Fruit fly (Drosophila melanogaster) whole organism, embryonic: ENCODE measurements around the gene CG7653.

Experiments
- Antp ChIP-seq: fragments of 200-800 bp; sonication (Bioruptor generic); optimal IDR thresholded peaks from 3 replicates; lab custom pipeline; 2016; ENCODE audit warnings: missing biosample characterization, missing genetic modification characterization
- CG10267 ChIP-seq: fragments of 200-800 bp; sonication (Bioruptor generic); optimal IDR thresholded peaks from 2 replicates; lab custom pipeline; 2018; ENCODE audit warnings: missing biosample characterization, mild to moderate bottlenecking, missing genetic modification characterization, moderate library complexity
- CG10366 ChIP-seq: fragments of 200-800 bp; sonication (Bioruptor generic); IDR thresholded peaks from 2 replicates; pipeline ENCODE4 v1.3.6; 2022; ENCODE audit warnings: missing biosample characterization, missing genetic modification characterization
- CG11093 ChIP-seq: fragments of 200-800 bp; sonication (Bioruptor generic); IDR thresholded peaks from 3 replicates; pipeline ENCODE4 v1.3.6; 2022; ENCODE audit warnings: missing biosample characterization, missing genetic modification characterization
- CG11504 ChIP-seq: fragments of 200-800 bp; sonication (Bioruptor generic); optimal IDR thresholded peaks from 3 replicates; lab custom pipeline; 2019; ENCODE audit warnings: missing biosample characterization, mild to moderate bottlenecking, missing genetic modification characterization, moderate library complexity
- CG12219 ChIP-seq: fragments of 200-800 bp; sonication (Bioruptor generic); optimal IDR thresholded peaks from 3 replicates; lab custom pipeline; 2018; ENCODE audit warnings: missing biosample characterization, mild to moderate bottlenecking, missing genetic modification characterization
- CG13775 ChIP-seq: fragments of 200-800 bp; sonication (Bioruptor generic); optimal IDR thresholded peaks from 3 replicates; lab custom pipeline; 2017; ENCODE audit warnings: missing biosample characterization, mild to moderate bottlenecking, missing genetic modification characterization
- CG15073 ChIP-seq: fragments of 200-800 bp; sonication (Bioruptor generic); optimal IDR thresholded peaks from 2 replicates; lab custom pipeline; 2016; ENCODE audit warnings: missing biosample characterization, missing genetic modification characterization
- CG15696 ChIP-seq: fragments of 200-800 bp; sonication (Bioruptor generic); optimal IDR thresholded peaks from 2 replicates; lab custom pipeline; 2019; ENCODE audit warnings: missing biosample characterization, mild to moderate bottlenecking, missing genetic modification characterization, moderate library complexity
- CG16815 ChIP-seq: fragments of 200-800 bp; sonication (Bioruptor generic); optimal IDR thresholded peaks from 3 replicates; lab custom pipeline; 2017; ENCODE audit warnings: missing biosample characterization, mild to moderate bottlenecking, missing genetic modification characterization
- CG17568 ChIP-seq: fragments of 200-800 bp; sonication (Bioruptor generic); optimal IDR thresholded peaks from 2 replicates; lab custom pipeline; 2018; ENCODE audit warnings: missing biosample characterization, mild to moderate bottlenecking, missing genetic modification characterization, moderate library complexity
- CG1792 ChIP-seq: fragments of 200-800 bp; sonication (Bioruptor generic); optimal IDR thresholded peaks from 2 replicates; lab custom pipeline; 2016; ENCODE audit warnings: missing biosample characterization, missing genetic modification characterization
- CG18476 ChIP-seq: fragments of 200-800 bp; sonication (Bioruptor generic); optimal IDR thresholded peaks from 2 replicates; lab custom pipeline; 2016; ENCODE audit warnings: missing biosample characterization, mild to moderate bottlenecking, missing genetic modification characterization
- CG18764 ChIP-seq: fragments of 200-800 bp; sonication (Bioruptor generic); optimal IDR thresholded peaks from 3 replicates; lab custom pipeline; 2016; ENCODE audit warnings: missing biosample characterization, missing genetic modification characterization
- CG2120 ChIP-seq: fragments of 200-800 bp; sonication (Bioruptor generic); optimal IDR thresholded peaks from 3 replicates; lab custom pipeline; 2016; ENCODE audit warnings: missing biosample characterization, missing genetic modification characterization
- CG31224 ChIP-seq: fragments of 200-800 bp; sonication (Bioruptor generic); IDR thresholded peaks from 2 replicates; pipeline ENCODE4 v1.3.6; 2022; ENCODE audit warnings: missing biosample characterization, missing genetic modification characterization
- CG3838 ChIP-seq: fragments of 200-800 bp; sonication (Bioruptor generic); optimal IDR thresholded peaks from 3 replicates; lab custom pipeline; 2016; ENCODE audit warnings: missing biosample characterization, missing genetic modification characterization
- CG3847 ChIP-seq: fragments of 200-800 bp; sonication (Bioruptor generic); IDR thresholded peaks from 2 replicates; pipeline ENCODE4 v1.3.6; 2022; ENCODE audit warnings: missing biosample characterization, missing genetic modification characterization
- CG3995 ChIP-seq: fragments of 200-800 bp; sonication (Bioruptor generic); optimal IDR thresholded peaks from 3 replicates; lab custom pipeline; 2016; ENCODE audit warnings: missing biosample characterization, missing genetic modification characterization
- CG8478 ChIP-seq: fragments of >200 bp; optimal IDR thresholded peaks from 2 replicates; lab custom pipeline; 2018
- Dip2 ChIP-seq: fragments of 200-800 bp; sonication (Bioruptor generic); IDR thresholded peaks from 2 replicates; pipeline ENCODE4 v1.3.6; 2022; ENCODE audit warnings: missing biosample characterization, missing genetic modification characterization
- Dll ChIP-seq: fragments of 200-800 bp; sonication (Bioruptor generic); IDR thresholded peaks from 4 replicates; pipeline ENCODE4 v1.3.6; 2022; ENCODE audit warnings: missing biosample characterization, missing genetic modification characterization; ENCODE audit not compliant: partially characterized antibody
- H2.0 ChIP-seq: fragments of 200-800 bp; sonication (Bioruptor generic); IDR thresholded peaks from 2 replicates; pipeline ENCODE4 v1.3.6; 2022; ENCODE audit warnings: missing biosample characterization, missing genetic modification characterization
- Hmx ChIP-seq: fragments of 200-800 bp; sonication (Bioruptor generic); optimal IDR thresholded peaks from 2 replicates; lab custom pipeline; 2016; ENCODE audit warnings: missing biosample characterization, missing genetic modification characterization
- Mad ChIP-seq: fragments of 200-800 bp; sonication (Bioruptor generic); optimal IDR thresholded peaks from 2 replicates; lab custom pipeline; 2016; ENCODE audit warnings: missing biosample characterization, missing genetic modification characterization
- Max ChIP-seq: fragments of 200-800 bp; sonication (Bioruptor generic); optimal IDR thresholded peaks from 2 replicates; lab custom pipeline; 2016; ENCODE audit warnings: missing biosample characterization, mild to moderate bottlenecking, missing genetic modification characterization
- Side ChIP-seq: fragments of 200-800 bp; sonication (Bioruptor generic); optimal IDR thresholded peaks from 2 replicates; lab custom pipeline; 2016; ENCODE audit warnings: missing biosample characterization, missing genetic modification characterization
- Sox102F ChIP-seq: fragments of 200-800 bp; sonication (Bioruptor generic); optimal IDR thresholded peaks from 2 replicates; lab custom pipeline; 2018; ENCODE audit warnings: missing biosample characterization, mild to moderate bottlenecking, missing genetic modification characterization, moderate library complexity
- Sry-δ ChIP-seq: fragments of 200-800 bp; sonication (Bioruptor generic); optimal IDR thresholded peaks from 2 replicates; lab custom pipeline; 2016; ENCODE audit warnings: missing biosample characterization, missing genetic modification characterization
- Usf ChIP-seq: fragments of 200-800 bp; sonication (Bioruptor generic); optimal IDR thresholded peaks from 2 replicates; lab custom pipeline; 2017; ENCODE audit warnings: missing genotype, missing biosample characterization, missing genetic modification characterization
- Xbp1 ChIP-seq: fragments of 200-800 bp; sonication (Bioruptor generic); optimal IDR thresholded peaks from 3 replicates; lab custom pipeline; 2016; ENCODE audit warnings: missing biosample characterization, mild to moderate bottlenecking, missing genetic modification characterization
- al ChIP-seq: fragments of 200-800 bp; sonication (Bioruptor generic); IDR thresholded peaks from 2 replicates; pipeline ENCODE4 v1.3.6; 2022; ENCODE audit warnings: missing biosample characterization, missing genetic modification characterization
- ap ChIP-seq: fragments of 200-800 bp; sonication (Bioruptor generic); IDR thresholded peaks from 2 replicates; pipeline ENCODE4 v1.3.6; 2022; ENCODE audit warnings: missing biosample characterization, missing genetic modification characterization
- ci ChIP-seq: fragments of 200-800 bp; sonication (Bioruptor generic); IDR thresholded peaks from 3 replicates; pipeline ENCODE4 v1.3.6; 2022; ENCODE audit warnings: missing biosample characterization, missing genetic modification characterization
- fu2 ChIP-seq: fragments of 200-800 bp; sonication (Bioruptor generic); optimal IDR thresholded peaks from 2 replicates; lab custom pipeline; 2016; ENCODE audit warnings: missing biosample characterization, missing genetic modification characterization
- gem ChIP-seq: fragments of 200-800 bp; sonication (Bioruptor generic); optimal IDR thresholded peaks from 2 replicates; lab custom pipeline; 2019; ENCODE audit warnings: missing biosample characterization, mild to moderate bottlenecking, missing genetic modification characterization, moderate library complexity
- her ChIP-seq: fragments of 200-800 bp; sonication (Bioruptor generic); optimal IDR thresholded peaks from 2 replicates; lab custom pipeline; 2016; ENCODE audit warnings: missing biosample characterization, missing genetic modification characterization
- hkb ChIP-seq, 2 experiments: fragments of 200-800 bp in 1 of 2; fragments of >200 bp in 1 of 2; sonication (Bioruptor generic) in 1 of 2; IDR thresholded peaks in 1 of 2; optimal IDR thresholded peaks in 1 of 2; 2 replicates each; pipeline versions ENCODE4 v1.3.6 to Lab custom; 2017 to 2022; ENCODE audit warnings: missing biosample characterization in 1 of 2, missing genetic modification characterization in 1 of 2
- hth ChIP-seq: fragments of >200 bp; optimal IDR thresholded peaks from 2 replicates; lab custom pipeline; 2017; ENCODE audit warnings: inconsistent platforms
- inv ChIP-seq: fragments of 200-800 bp; sonication (Bioruptor generic); IDR thresholded peaks from 2 replicates; pipeline ENCODE4 v1.3.6; 2022; ENCODE audit warnings: missing biosample characterization, missing genetic modification characterization; ENCODE audit not compliant: partially characterized antibody
- kay ChIP-seq: fragments of 200-800 bp; sonication (Bioruptor generic); optimal IDR thresholded peaks from 2 replicates; lab custom pipeline; 2016; ENCODE audit warnings: missing biosample characterization, missing genetic modification characterization
- pan ChIP-seq, 4 experiments: fragments of >200 bp in 3 of 4; fragments of 200-800 bp in 1 of 4; sonication (Bioruptor generic) in 1 of 4; optimal IDR thresholded peaks in 3 of 4; IDR thresholded peaks in 1 of 4; 2 replicates each; pipeline versions ENCODE4 v1.3.6 to Lab custom; 2017 to 2022; ENCODE audit warnings: missing biosample characterization in 2 of 4, missing genetic modification characterization in 2 of 4, mixed read lengths in 1 of 4
- sob ChIP-seq: fragments of 200-800 bp; sonication (Bioruptor generic); IDR thresholded peaks from 2 replicates; pipeline ENCODE4 v1.3.6; 2022; ENCODE audit warnings: missing biosample characterization, missing genetic modification characterization
- stc ChIP-seq: fragments of 200-800 bp; sonication (Bioruptor generic); IDR thresholded peaks from 2 replicates; pipeline ENCODE4 v1.3.6; 2022; ENCODE audit warnings: missing biosample characterization, missing genetic modification characterization
- tap ChIP-seq: fragments of 200-800 bp; optimal IDR thresholded peaks from 3 replicates; lab custom pipeline; 2019; ENCODE audit warnings: missing biosample characterization, mild to moderate bottlenecking, missing genetic modification characterization, moderate library complexity
- tgo ChIP-seq: fragments of 200-800 bp; sonication (Bioruptor generic); IDR thresholded peaks from 3 replicates; pipeline ENCODE4 v1.3.6; 2022; ENCODE audit warnings: missing biosample characterization, missing genetic modification characterization
- trh ChIP-seq: fragments of 200-800 bp; sonication (Bioruptor generic); optimal IDR thresholded peaks from 2 replicates; lab custom pipeline; 2016; ENCODE audit warnings: missing biosample characterization, missing genetic modification characterization
- vfl ChIP-seq: fragments of 200-800 bp; sonication (Bioruptor generic); optimal IDR thresholded peaks from 2 replicates; lab custom pipeline; 2016; ENCODE audit warnings: missing biosample characterization, missing genetic modification characterization
- yki ChIP-seq: fragments of >200 bp; optimal IDR thresholded peaks from 3 replicates; lab custom pipeline; 2018

The CG7653 gene

dm6 chr2L:15912008-15912900, 32.3 kb upstream of the CG7653 start (continued):
- TF ChIP-seq her (GFP tag; lab: Kevin White, UChicago) = peak; percentile 17
- peak; percentile 72 for TF ChIP-seq CG17568
- TF ChIP-seq trh (GFP tag; lab: Kevin White, UChicago) = peak; percentile 70
- peak; percentile 79 for TF ChIP-seq ap
- TF ChIP-seq tgo (GFP tag; lab: Robert Waterston, UW) = peak; percentile 94
- TF ChIP-seq CG13775 = peak; percentile 82
- TF ChIP-seq tap (tag; lab: Kevin White, UChicago) = peak; percentile 93
- no peak for TF ChIP-seq pan (optimal IDR thresholded peaks at IDR 0.05; lab: Kevin White, UChicago)
- peak in 1 of 2 experiments; percentile 93 for TF ChIP-seq pan (GFP tag; optimal IDR thresholded peaks at IDR 0.05 in 1 of 2, IDR thresholded peaks at IDR 0.05 in 1 of 2)
- TF ChIP-seq ci (GFP tag; lab: Robert Waterston, UW) = peak; percentile 92
- peak; percentile 89 for TF ChIP-seq Xbp1 (GFP tag; lab: Kevin White, UChicago)
- peak; percentile 94 for TF ChIP-seq CG31224 (GFP tag; lab: Robert Waterston, UW)
- TF ChIP-seq Dip2 (GFP tag; lab: Robert Waterston, UW) = no peak
- peak; percentile 8 for TF ChIP-seq CG15073 (GFP tag; lab: Kevin White, UChicago)
- TF ChIP-seq CG10267 = peak; percentile 85
- TF ChIP-seq stc (GFP tag; lab: Robert Waterston, UW) = peak; percentile 85
- no peak for TF ChIP-seq yki (lab: Kevin White, UChicago)
- peak; percentile 90 for TF ChIP-seq al (GFP tag; lab: Robert Waterston, UW)
- peak; percentile 88 for TF ChIP-seq CG16815
- peak; percentile 82 for TF ChIP-seq CG2120 (GFP tag; lab: Kevin White, UChicago)
- TF ChIP-seq CG11504 (tag; lab: Kevin White, UChicago) = peak; percentile 97
- no peak for TF ChIP-seq hth (lab: Kevin White, UChicago)
- no peak for TF ChIP-seq CG1792 (GFP tag; lab: Kevin White, UChicago)
- TF ChIP-seq CG18764 = peak; percentile 78
- peak; percentile 16 for TF ChIP-seq Side
- TF ChIP-seq CG3995 (GFP tag; lab: Kevin White, UChicago) = peak; percentile 59
- TF ChIP-seq CG3847 = peak; percentile 96
- no peak for TF ChIP-seq CG8478 (lab: Kevin White, UChicago)
- TF ChIP-seq Mad (GFP tag; lab: Kevin White, UChicago) = peak; percentile 20
- TF ChIP-seq H2.0 (GFP tag; lab: Robert Waterston, UW) = peak; percentile 93
- peak; percentile 78; the same call in 2 of the 3 replicates for TF ChIP-seq CG11093 (GFP tag; lab: Robert Waterston, UW)
- TF ChIP-seq fu2 (GFP tag; lab: Kevin White, UChicago) = no peak
- peak; percentile 91 for TF ChIP-seq Sox102F (GFP tag; lab: Kevin White, UChicago)
- TF ChIP-seq CG3838 = no peak
- peak; percentile 82 for TF ChIP-seq Max (GFP tag; lab: Kevin White, UChicago)
- TF ChIP-seq CG18476 (GFP tag; lab: Kevin White, UChicago) = peak; percentile 64
- TF ChIP-seq Dll (GFP tag; lab: Robert Waterston, UW) = no peak
- TF ChIP-seq hkb (optimal IDR thresholded peaks at IDR 0.05; lab: Kevin White, UChicago) = no peak
- TF ChIP-seq hkb (GFP tag; IDR thresholded peaks at IDR 0.05; lab: Robert Waterston, UW) = peak; percentile 86
- peak; percentile 97 for TF ChIP-seq gem (tag; lab: Kevin White, UChicago)
- TF ChIP-seq Antp = peak; percentile 10
- TF ChIP-seq CG12219 = peak; percentile 81
- peak; percentile 96 for TF ChIP-seq CG10366 (GFP tag; lab: Robert Waterston, UW)
- peak; percentile 72 for TF ChIP-seq CG15696 (tag; lab: Kevin White, UChicago)
- TF ChIP-seq Usf (GFP tag; lab: Kevin White, UChicago) = peak; percentile 88
- no peak for TF ChIP-seq Sry-δ
- TF ChIP-seq Hmx (GFP tag; lab: Kevin White, UChicago) = no peak
- TF ChIP-seq kay (GFP tag; lab: Kevin White, UChicago) = peak; percentile 70
- TF ChIP-seq sob (GFP tag; lab: Robert Waterston, UW) = peak; percentile 85
- TF ChIP-seq inv (GFP tag; lab: Robert Waterston, UW) = no peak
- no peak for TF ChIP-seq vfl (GFP tag; lab: Kevin White, UChicago)
